Worm (Caenorhabditis elegans): ENCODE data around the gene dpy-20.

- TF ChIP-seq fkh-4 (tag; optimal IDR thresholded peaks at IDR 0.05; ENCODE audit: borderline replicate concordance) (no peak), aly-2 (tag; optimal IDR thresholded peaks at IDR 0.05) (no peak), egl-27 (tag; optimal IDR thresholded peaks at IDR 0.05) (no peak), hlh-4 (tag; optimal IDR thresholded peaks at IDR 0.05) (no peak)
Measured at ce11 chrIV:11743813-11744212, 43.2 kb upstream of the dpy-20 start.
